Worm (Caenorhabditis elegans) whole organism, L3 larva: ENCODE data around the gene R01H2.4.
A peak's percentile ranks its signal among the peaks of the same experiment; 100 is the strongest.

Experiments
- elt-3 ChIP-seq, 3 experiments: fragments of 150-350 bp in 1 of 3; sonication (generic microtip) in 2 of 3; optimal IDR thresholded peaks; 2 replicates in 2 of 3; 4 replicates in 1 of 3; lab custom pipeline; 2014 to 2017; ENCODE audit warnings: missing biosample characterization in 3 of 3, missing genetic modification characterization in 3 of 3
- nhr-25 ChIP-seq: sonication (generic microtip); optimal IDR thresholded peaks from 2 replicates; lab custom pipeline; 2017; ENCODE audit warnings: missing biosample characterization, missing genetic modification characterization
- unc-39 ChIP-seq: sonication (generic microtip); optimal IDR thresholded peaks from 4 replicates; lab custom pipeline; 2017; ENCODE audit warnings: missing biosample characterization, missing genetic modification characterization

ce11 chrIII:7073801-7074386 is 9.8 kb upstream of the R01H2.4 start, which contains the start of gene ZK418.5:
- no peak for TF ChIP-seq elt-3 (tag; optimal IDR thresholded peaks at IDR 0.05; lab: Kevin White, UChicago)
- no peak for TF ChIP-seq unc-39 (tag; lab: Kevin White, UChicago)
- peak; percentile 14 for TF ChIP-seq nhr-25 (tag; lab: Kevin White, UChicago)
